Fruit fly (Drosophila melanogaster): ENCODE measurements around the gene Tdh.
A peak's percentile ranks its signal among the peaks of the same experiment; 100 is the strongest.

The Tdh gene

DNA sequence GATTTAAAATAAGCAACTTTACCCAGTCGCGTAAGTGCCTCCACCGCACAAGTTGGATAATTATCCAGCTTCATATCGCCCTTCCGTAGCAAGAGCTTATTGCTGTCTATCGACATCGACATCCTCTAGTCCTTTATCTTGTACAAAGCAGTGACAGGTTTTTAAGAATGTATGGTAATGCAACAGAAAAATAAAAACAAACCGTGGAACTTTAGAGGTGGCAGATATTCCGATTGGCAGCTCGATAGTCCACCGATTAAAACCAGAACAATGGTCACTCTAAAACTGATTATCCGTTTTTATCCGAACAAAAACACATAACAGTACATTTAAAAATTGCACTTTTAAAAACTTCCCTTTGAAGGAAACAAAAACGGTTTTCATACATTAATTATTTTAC lies 39.3 kb upstream of the Tdh start, which contains the start of gene CG5274 (continued):
- TF ChIP-seq bigmax (GFP tag; optimal IDR thresholded peaks at IDR 0.05) (no peak), mam (GFP tag; optimal IDR thresholded peaks at IDR 0.05) (no peak), slou (GFP tag; optimal IDR thresholded peaks at IDR 0.05) (no peak), Taf1 (GFP tag; IDR thresholded peaks at IDR 0.05) (no peak), lilli (GFP tag; optimal IDR thresholded peaks at IDR 0.05) (no peak), bowl (GFP tag; IDR thresholded peaks at IDR 0.05) (no peak), sim (GFP tag; IDR thresholded peaks at IDR 0.05) (no peak), Sox100B (GFP tag; optimal IDR thresholded peaks at IDR 0.05) (no peak), CG4404 (GFP tag; IDR thresholded peaks at IDR 0.05) (no peak), ssp (GFP tag; IDR thresholded peaks at IDR 0.05) (no peak), Doc2 (GFP tag; IDR thresholded peaks at IDR 0.05) (no peak), CG9727 (GFP tag; optimal IDR thresholded peaks at IDR 0.05) (no peak), CrebB (tag; optimal IDR thresholded peaks at IDR 0.05) (no peak), onecut (GFP tag; IDR thresholded peaks at IDR 0.05) (no peak), CG5245 (GFP tag; optimal IDR thresholded peaks at IDR 0.05) (no peak), CG4820 (GFP tag; optimal IDR thresholded peaks at IDR 0.05) (no peak), CG15269 (tag; optimal IDR thresholded peaks at IDR 0.05) (no peak), CG9609 (GFP tag; optimal IDR thresholded peaks at IDR 0.05) (no peak), tin (GFP tag; optimal IDR thresholded peaks at IDR 0.05) (no peak), B-H1 (GFP tag; IDR thresholded peaks at IDR 0.05) (no peak), Dref (GFP tag; IDR thresholded peaks at IDR 0.05) (peak; percentile 73), Asciz (GFP tag; optimal IDR thresholded peaks at IDR 0.05) (no peak), Drgx (GFP tag; IDR thresholded peaks at IDR 0.05) (no peak), HHEX (GFP tag; optimal IDR thresholded peaks at IDR 0.05) (no peak), Poxn (GFP tag; IDR thresholded peaks at IDR 0.05) (no peak), sug (tag; optimal IDR thresholded peaks at IDR 0.05) (no peak), Bgb (GFP tag; IDR thresholded peaks at IDR 0.05; ENCODE audit: partially characterized antibody) (no peak; the same call in 1 of the 2 replicates), aop (GFP tag; IDR thresholded peaks at IDR 0.05) (no peak), PHDP (tag; optimal IDR thresholded peaks at IDR 0.05) (no peak), Hr39 (optimal IDR thresholded peaks at IDR 0.05) (no peak), slp2 (GFP tag; optimal IDR thresholded peaks at IDR 0.05) (no peak), Scr (GFP tag; IDR thresholded peaks at IDR 0.05; ENCODE audit: partially characterized antibody) (peak; percentile 42), Sry-δ (GFP tag; optimal IDR thresholded peaks at IDR 0.05) (peak; percentile 79), ken (GFP tag; IDR thresholded peaks at IDR 0.05) (no peak), NC2β (GFP tag; optimal IDR thresholded peaks at IDR 0.05) (no peak), CG31441 (GFP tag; IDR thresholded peaks at IDR 0.05) (no peak), CG15601 (tag; optimal IDR thresholded peaks at IDR 0.05) (no peak), CG2129 (GFP tag; IDR thresholded peaks at IDR 0.05; ENCODE audit: partially characterized antibody) (no peak), Nf-YC (tag; optimal IDR thresholded peaks at IDR 0.05) (no peak), CG17802 (tag; optimal IDR thresholded peaks at IDR 0.05) (no peak), CG34376 (GFP tag; optimal IDR thresholded peaks at IDR 0.05) (no peak), Camta (GFP tag; optimal IDR thresholded peaks at IDR 0.05) (no peak), Rfx (GFP tag; IDR thresholded peaks at IDR 0.05) (no peak), zfh1 (GFP tag; IDR thresholded peaks at IDR 0.05) (no peak), Dll (GFP tag; IDR thresholded peaks at IDR 0.05; ENCODE audit: partially characterized antibody) (0 out of 4 replicates have a peak, but pooled peaks have one; percentile 37), odd (GFP tag; optimal IDR thresholded peaks at IDR 0.05) (no peak), sr (GFP tag; IDR thresholded peaks at IDR 0.05) (no peak), ftz-f1 (GFP tag; optimal IDR thresholded peaks at IDR 0.05) (no peak), corto (GFP tag; optimal IDR thresholded peaks at IDR 0.05) (no peak), Optix (GFP tag; IDR thresholded peaks at IDR 0.05) (no peak), dati (GFP tag; IDR thresholded peaks at IDR 0.05) (no peak), CG12391 (tag; optimal IDR thresholded peaks at IDR 0.05) (no peak), Neu2 (GFP tag; optimal IDR thresholded peaks at IDR 0.05; ENCODE audit: borderline replicate concordance) (no peak)
